Fruit fly (Drosophila melanogaster): Measurements from ENCODE around the gene mtg.

Gene mtg

dm6 chr3R:8208378-8209021 is 41.8 kb upstream of the mtg start (continued):
- TF ChIP-seq CG17385 (GFP tag; optimal IDR thresholded peaks at IDR 0.05) (no peak), Ptx1 (GFP tag; IDR thresholded peaks at IDR 0.05) (no peak), tup (GFP tag; optimal IDR thresholded peaks at IDR 0.05) (no peak), CG34376 (GFP tag; optimal IDR thresholded peaks at IDR 0.05) (peak; percentile 61), CG14441 (GFP tag; IDR thresholded peaks at IDR 0.05) (no peak), CG18262 (tag; optimal IDR thresholded peaks at IDR 0.05) (no peak), chinmo (GFP tag; IDR thresholded peaks at IDR 0.05; ENCODE audit: partially characterized antibody) (0 out of 4 replicates have a peak, but pooled peaks have one; percentile 10), CG15269 (tag; optimal IDR thresholded peaks at IDR 0.05) (no peak), NC2α (GFP tag; optimal IDR thresholded peaks at IDR 0.05) (no peak), ranshi (GFP tag; IDR thresholded peaks at IDR 0.05) (no peak), cwo (GFP tag; optimal IDR thresholded peaks at IDR 0.05) (no peak), br (optimal IDR thresholded peaks at IDR 0.05) (no peak), CG17802 (tag; optimal IDR thresholded peaks at IDR 0.05) (no peak), HmgZ (tag; optimal IDR thresholded peaks at IDR 0.05) (no peak), MTF-1 (GFP tag; optimal IDR thresholded peaks at IDR 0.05; ENCODE audit: borderline replicate concordance) (no peak), cas (GFP tag; IDR thresholded peaks at IDR 0.05) (no peak), CG12071 (GFP tag; optimal IDR thresholded peaks at IDR 0.05) (no peak), croc (GFP tag; conservative IDR thresholded peaks at IDR 0.05) (no peak), Hr39 (optimal IDR thresholded peaks at IDR 0.05) (no peak), chm (GFP tag; IDR thresholded peaks at IDR 0.05) (0 out of 2 replicates have a peak, but pooled peaks have one; percentile 21), CG15011 (GFP tag; optimal IDR thresholded peaks at IDR 0.05) (no peak), sug (tag; optimal IDR thresholded peaks at IDR 0.05) (peak; percentile 90), CG15514 (GFP tag; optimal IDR thresholded peaks at IDR 0.05) (no peak), Deaf1 (tag; optimal IDR thresholded peaks at IDR 0.05) (no peak), slp2 (GFP tag; optimal IDR thresholded peaks at IDR 0.05) (no peak), Med (GFP tag) (peak; percentile 28), Hand (GFP tag; optimal IDR thresholded peaks at IDR 0.05) (no peak), p53 (GFP tag; optimal IDR thresholded peaks at IDR 0.05) (no peak), ro (GFP tag; IDR thresholded peaks at IDR 0.05) (no peak), ase (GFP tag; IDR thresholded peaks at IDR 0.05) (no peak), PHDP (tag; optimal IDR thresholded peaks at IDR 0.05) (no peak), Bteb2 (GFP tag; optimal IDR thresholded peaks at IDR 0.05) (no peak), CG10366 (GFP tag; IDR thresholded peaks at IDR 0.05) (no peak), CG2199 (GFP tag; IDR thresholded peaks at IDR 0.05) (0 out of 3 replicates have a peak, but pooled peaks have one; percentile 17)

dm6 chr3R:8210837-8211488 is 39.3 kb upstream of the mtg start:
- TF ChIP-seq CG13894 (tag; optimal IDR thresholded peaks at IDR 0.05) = peak; percentile 65
- TF ChIP-seq sens (GFP tag) = peak; percentile 12
- no peak for TF ChIP-seq CG32772 (GFP tag; IDR thresholded peaks at IDR 0.05)
- TF ChIP-seq schlank (tag; optimal IDR thresholded peaks at IDR 0.05) = no peak
- no peak for TF ChIP-seq CG5245 (GFP tag; optimal IDR thresholded peaks at IDR 0.05)
- no peak for TF ChIP-seq CG7271 (tag; optimal IDR thresholded peaks at IDR 0.05)
- no peak for TF ChIP-seq CG32767 (GFP tag; IDR thresholded peaks at IDR 0.05)
- TF ChIP-seq mirr (GFP tag; optimal IDR thresholded peaks at IDR 0.05) = no peak
- no peak for TF ChIP-seq insv (GFP tag; optimal IDR thresholded peaks at IDR 0.05)
- no peak for TF ChIP-seq Hmx (GFP tag; optimal IDR thresholded peaks at IDR 0.05)
- TF ChIP-seq trh (GFP tag; optimal IDR thresholded peaks at IDR 0.05) = no peak
- no peak for TF ChIP-seq z (GFP tag; IDR thresholded peaks at IDR 0.05)
- TF ChIP-seq pum (GFP tag; optimal IDR thresholded peaks at IDR 0.05) = no peak
- TF ChIP-seq kni (GFP tag; optimal IDR thresholded peaks at IDR 0.05) = peak; percentile 57
- TF ChIP-seq CG10543 (GFP tag; optimal IDR thresholded peaks at IDR 0.05) = no peak
- no peak for TF ChIP-seq CG2202 (tag; optimal IDR thresholded peaks at IDR 0.05)
- no peak for TF ChIP-seq Spps (tag; optimal IDR thresholded peaks at IDR 0.05)
- no peak for TF ChIP-seq zf30C (GFP tag; optimal IDR thresholded peaks at IDR 0.05)

All from whole organism, embryonic.